Fruit fly (Drosophila melanogaster) whole organism, adult: Measurements from ENCODE around the gene CG5440.

Experiments
- CG11617 ChIP-seq: fragments of 200-800 bp; sonication (Bioruptor generic); optimal IDR thresholded peaks from 2 replicates; lab custom pipeline; 2017; ENCODE audit warnings: mild to moderate bottlenecking, missing biosample characterization, missing genetic modification reagents, missing genetic modification characterization
- CG12768 ChIP-seq: fragments of 200-800 bp; sonication (Bioruptor generic); optimal IDR thresholded peaks from 2 replicates; lab custom pipeline; 2017; ENCODE audit warnings: missing biosample characterization, missing genetic modification characterization, mild to moderate bottlenecking, moderate library complexity, missing genetic modification reagents
- CG14711 ChIP-seq: fragments of 200-800 bp; sonication (Bioruptor generic); optimal IDR thresholded peaks from 2 replicates; lab custom pipeline; 2018; ENCODE audit warnings: missing biosample characterization, mild to moderate bottlenecking, missing genetic modification characterization, moderate library complexity
- CG1620 ChIP-seq: fragments of 200-800 bp; sonication (Bioruptor generic); optimal IDR thresholded peaks from 2 replicates; lab custom pipeline; 2016; ENCODE audit warnings: missing biosample characterization, missing genetic modification characterization
- CG33017 ChIP-seq: fragments of 200-800 bp; sonication (Bioruptor generic); optimal IDR thresholded peaks from 2 replicates; lab custom pipeline; 2018; ENCODE audit warnings: missing biosample characterization, mild to moderate bottlenecking, missing genetic modification characterization, moderate library complexity
- CG5204 ChIP-seq: fragments of 200-800 bp; sonication (Bioruptor generic); optimal IDR thresholded peaks from 2 replicates; lab custom pipeline; 2016; ENCODE audit warnings: missing biosample characterization, missing genetic modification characterization
- CG7045 ChIP-seq: fragments of 200-800 bp; sonication (Bioruptor generic); optimal IDR thresholded peaks from 2 replicates; lab custom pipeline; 2017; ENCODE audit warnings: missing biosample characterization, mild to moderate bottlenecking, missing genetic modification characterization
- CG7101 ChIP-seq: fragments of 200-800 bp; sonication (Bioruptor generic); optimal IDR thresholded peaks from 2 replicates; lab custom pipeline; 2018; ENCODE audit warnings: missing biosample characterization, mild to moderate bottlenecking, missing genetic modification characterization, moderate library complexity
- Clk ChIP-seq: fragments of 200-800 bp; sonication (Bioruptor generic); optimal IDR thresholded peaks from 2 replicates; lab custom pipeline; 2017; ENCODE audit warnings: missing biosample characterization, missing genetic modification characterization
- Crg-1 ChIP-seq: fragments of 200-800 bp; sonication (Bioruptor generic); optimal IDR thresholded peaks from 2 replicates; lab custom pipeline; 2016; ENCODE audit warnings: missing biosample characterization, missing genetic modification characterization
- Hr96 ChIP-seq: fragments of 200-800 bp; sonication (Bioruptor generic); optimal IDR thresholded peaks from 2 replicates; lab custom pipeline; 2016; ENCODE audit warnings: missing biosample characterization, missing genetic modification characterization
- Mnt ChIP-seq: fragments of 200-800 bp; sonication (Bioruptor generic); optimal IDR thresholded peaks from 2 replicates; lab custom pipeline; 2016; ENCODE audit warnings: missing biosample characterization, mild to moderate bottlenecking, missing genetic modification characterization
- bab1 ChIP-seq: fragments of 200-800 bp; sonication (Bioruptor generic); optimal IDR thresholded peaks from 3 replicates; lab custom pipeline; 2019; ENCODE audit warnings: missing biosample characterization, mild to moderate bottlenecking, missing genetic modification characterization, moderate library complexity
- cic ChIP-seq: fragments of 200-800 bp; sonication (Bioruptor generic); optimal IDR thresholded peaks from 2 replicates; lab custom pipeline; 2017; ENCODE audit warnings: missing biosample characterization, mild to moderate bottlenecking, missing genetic modification characterization, moderate library complexity
- cnc ChIP-seq, 2 experiments: fragments of >200 bp; optimal IDR thresholded peaks; 2 replicates each; lab custom pipeline; 2017
- ovo ChIP-seq: fragments of 200-800 bp; sonication (Bioruptor generic); optimal IDR thresholded peaks from 2 replicates; lab custom pipeline; 2016; ENCODE audit warnings: missing biosample characterization, missing genetic modification characterization
- pad ChIP-seq: fragments of 200-800 bp; sonication (Bioruptor generic); optimal IDR thresholded peaks from 3 replicates; lab custom pipeline; 2017; ENCODE audit warnings: missing biosample characterization, missing genetic modification characterization, mild to moderate bottlenecking, moderate library complexity, missing genetic modification reagents
- tj ChIP-seq: fragments of 200-800 bp; sonication (Bioruptor generic); optimal IDR thresholded peaks from 3 replicates; lab custom pipeline; 2017; ENCODE audit warnings: missing biosample characterization, mild to moderate bottlenecking, missing genetic modification characterization, moderate library complexity
- toe ChIP-seq: fragments of 200-800 bp; sonication (Bioruptor generic); optimal IDR thresholded peaks from 2 replicates; lab custom pipeline; 2016; ENCODE audit warnings: missing biosample characterization, missing genetic modification characterization

CG5440 gene

DNA sequence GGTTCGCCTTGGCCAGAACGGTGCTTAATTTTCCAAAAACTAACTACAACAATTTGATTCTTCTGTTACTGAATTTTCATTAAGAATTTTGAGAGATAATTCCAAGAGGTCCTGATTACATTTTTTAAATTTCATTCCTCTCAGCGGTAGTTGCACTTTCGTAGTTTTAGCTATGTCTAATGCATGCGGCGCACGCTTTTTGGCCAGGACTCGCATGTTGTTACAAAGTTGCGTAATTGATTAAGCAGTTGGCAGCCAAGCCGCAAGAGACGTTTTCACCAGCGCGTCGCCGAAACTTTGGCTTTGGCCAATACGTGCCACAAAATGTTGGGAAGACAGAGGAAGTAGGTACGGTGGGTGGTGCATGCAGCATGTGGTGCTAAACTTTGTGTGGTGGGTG is 21.9 kb downstream of the CG5440 start, which contains the start of gene CG5565:
Gene CG5565 (minus strand): TSS at position 101 of the 400 bp plus-strand sequence.
- TF ChIP-seq pad (GFP tag; lab: Kevin White, UChicago): no peak
- no peak for TF ChIP-seq CG14711 (tag; lab: Kevin White, UChicago)
- no peak for TF ChIP-seq cnc (optimal IDR thresholded peaks at IDR 0.05; lab: Kevin White, UChicago)
- TF ChIP-seq CG12768 (GFP tag; lab: Kevin White, UChicago): no peak
- no peak for TF ChIP-seq CG33017 (tag; lab: Kevin White, UChicago)

DNA sequence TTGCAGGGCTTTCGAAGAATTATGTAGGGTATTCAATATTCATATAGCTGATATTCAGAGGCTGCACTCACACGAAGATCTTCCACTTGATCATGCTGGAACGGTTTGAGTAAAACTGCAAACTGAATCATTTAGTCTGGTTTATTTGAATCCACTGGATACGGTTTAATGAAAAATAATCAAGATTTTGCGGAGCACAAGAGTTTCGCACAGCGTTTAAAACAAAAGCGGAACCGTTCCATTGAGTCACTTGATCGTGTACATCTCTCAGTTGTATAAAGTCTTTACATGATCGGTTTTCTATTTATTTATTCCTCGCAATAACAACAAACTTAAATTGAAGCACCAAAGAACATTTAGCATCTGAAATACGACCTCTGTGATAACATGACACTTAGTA is 25.8 kb downstream of the CG5440 start, which contains the start of gene CG31659:
Gene CG31659 (minus strand): TSS at position 101 of the 400 bp plus-strand sequence.
- no peak for TF ChIP-seq tj (GFP tag; lab: Kevin White, UChicago)
- no peak for TF ChIP-seq Mnt
- TF ChIP-seq CG33017 (tag; lab: Kevin White, UChicago): no peak
- TF ChIP-seq CG1620 (GFP tag; lab: Kevin White, UChicago): no peak
- no peak for TF ChIP-seq CG5204
- TF ChIP-seq CG12768 (GFP tag; lab: Kevin White, UChicago): no peak
- TF ChIP-seq CG7101: no peak
- no peak for TF ChIP-seq CG14711 (tag; lab: Kevin White, UChicago)
- no peak for TF ChIP-seq Clk (GFP tag; lab: Kevin White, UChicago)
- TF ChIP-seq ovo (GFP tag; lab: Kevin White, UChicago): no peak
- TF ChIP-seq pad (GFP tag; lab: Kevin White, UChicago): no peak
- no peak for TF ChIP-seq cic
- no peak for TF ChIP-seq toe
- TF ChIP-seq bab1: no peak
- no peak for TF ChIP-seq Crg-1
- no peak for TF ChIP-seq Hr96 (GFP tag; lab: Kevin White, UChicago)

DNA sequence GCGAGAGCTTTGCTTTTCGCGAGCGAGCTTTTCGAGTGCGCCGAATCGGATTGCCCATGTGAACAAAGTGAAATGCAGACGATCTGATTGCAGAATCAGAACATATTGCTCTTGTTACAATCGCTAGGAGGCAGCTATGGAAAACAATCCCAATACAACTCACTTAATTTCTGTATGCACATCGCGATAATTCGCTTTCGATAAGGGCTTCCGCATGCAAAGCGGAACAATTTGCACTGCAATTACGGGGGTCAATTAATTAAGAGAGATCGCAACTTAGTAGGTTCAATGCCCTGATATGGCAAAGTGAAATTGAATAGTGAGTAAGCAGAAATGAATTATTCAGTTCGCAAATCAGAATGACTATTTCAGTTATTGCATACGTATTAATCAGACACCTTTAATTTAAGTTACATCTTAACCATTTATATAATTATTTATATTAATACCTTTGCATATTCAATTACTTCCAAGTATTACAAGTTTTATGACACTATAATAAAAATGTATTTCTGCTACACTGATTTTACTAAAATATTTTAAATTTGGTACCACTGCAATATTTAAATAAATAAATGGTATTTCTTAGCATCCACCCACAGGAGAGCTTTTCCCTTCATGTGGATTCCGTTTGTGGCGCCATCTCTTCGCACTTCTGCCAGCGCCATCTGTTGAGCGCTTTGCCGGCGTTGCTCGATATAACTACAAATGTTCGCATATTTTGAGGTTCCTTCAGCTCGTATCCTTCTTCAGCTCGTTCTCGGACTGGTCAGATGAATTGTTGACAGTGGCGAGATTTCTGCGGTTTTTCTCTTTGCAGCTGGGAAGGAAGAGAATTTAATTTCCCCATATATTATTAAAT is 28.1 kb downstream of the CG5440 start, which contains the start of gene NLaz:
Gene NLaz (minus strand): TSS at position 51 of the 862 bp plus-strand sequence.
- TF ChIP-seq Hr96 (GFP tag; lab: Kevin White, UChicago) (peak; percentile 58), ovo (GFP tag; lab: Kevin White, UChicago) (no peak), CG5204 (peak; percentile 24), CG7045 (GFP tag; lab: Kevin White, UChicago) (peak; percentile 16), pad (GFP tag; lab: Kevin White, UChicago) (no peak)

DNA sequence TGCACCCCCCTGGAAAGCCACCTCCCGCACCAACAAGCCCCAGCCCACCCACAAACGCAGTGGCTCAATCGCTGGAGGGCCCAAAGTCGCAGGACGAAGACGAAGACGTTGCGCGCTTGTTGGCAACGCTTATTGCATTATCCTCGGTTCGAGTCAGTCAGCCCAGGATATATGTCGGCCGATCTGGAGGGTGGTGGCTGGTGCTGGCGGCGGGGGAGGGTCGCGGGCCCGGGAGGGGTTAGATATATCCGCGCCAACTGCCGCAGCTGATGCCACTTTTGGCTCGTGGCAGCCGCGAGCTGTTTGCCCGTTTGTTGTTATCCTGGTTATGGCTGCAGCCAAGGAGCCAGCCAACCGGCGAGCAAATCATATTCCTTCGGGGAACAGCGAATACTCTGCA is 31.1 kb downstream of the CG5440 start:
- TF ChIP-seq CG7101: no peak
- TF ChIP-seq Crg-1: no peak
- TF ChIP-seq Hr96 (GFP tag; lab: Kevin White, UChicago): no peak
- TF ChIP-seq CG33017 (tag; lab: Kevin White, UChicago): no peak

DNA sequence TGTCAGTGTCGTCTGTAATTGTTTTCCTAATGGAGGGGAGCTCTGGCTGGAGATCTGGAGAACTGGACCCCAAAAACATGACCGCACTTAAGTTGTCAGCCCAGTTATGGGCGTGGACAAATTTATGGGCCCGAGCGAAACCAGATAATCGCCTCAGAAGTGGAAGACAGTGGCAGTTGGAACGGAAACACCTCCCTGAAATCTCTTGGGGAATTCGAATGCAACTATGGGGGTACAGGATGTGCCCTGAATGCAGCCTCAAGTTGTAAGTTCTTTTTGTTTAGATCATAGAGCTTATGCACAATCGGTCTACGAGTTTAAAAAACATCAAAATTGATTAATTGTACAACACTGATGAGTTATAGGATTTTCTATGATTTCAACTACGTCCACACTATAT is 33.8 kb downstream of the CG5440 start, which contains the start of gene CG14346:
Gene CG14346 (plus strand): TSS at position 301 of the 400 bp plus-strand sequence.
- TF ChIP-seq bab1: no peak
- no peak for TF ChIP-seq cic
- TF ChIP-seq cnc (optimal IDR thresholded peaks at IDR 0.05; lab: Kevin White, UChicago): no peak
- no peak for TF ChIP-seq CG7045 (GFP tag; lab: Kevin White, UChicago)
- no peak for TF ChIP-seq Crg-1

DNA sequence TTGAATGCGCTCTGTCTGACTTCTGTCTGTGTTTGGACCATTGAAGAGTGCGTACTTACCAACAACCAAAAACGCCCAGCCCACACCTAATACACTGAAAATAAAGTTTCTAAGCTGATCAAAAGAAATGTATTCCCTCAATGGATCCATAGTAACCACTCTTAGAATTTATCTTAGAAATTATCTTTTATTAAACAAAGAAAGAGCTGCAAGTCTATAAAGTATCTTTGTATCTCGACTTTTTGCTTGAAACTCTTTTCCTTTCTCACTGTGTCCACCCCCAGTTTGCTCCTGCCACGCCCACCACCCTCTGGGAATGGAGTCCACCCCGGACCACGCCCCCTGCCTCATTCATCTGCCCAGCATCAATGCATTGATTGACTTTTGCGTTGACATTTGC is 43.7 kb downstream of the CG5440 start:
- no peak for TF ChIP-seq CG11617 (GFP tag; lab: Kevin White, UChicago)
- no peak for TF ChIP-seq bab1
- TF ChIP-seq CG5204: no peak
- TF ChIP-seq pad (GFP tag; lab: Kevin White, UChicago): no peak
- no peak for TF ChIP-seq Crg-1
- TF ChIP-seq CG33017 (tag; lab: Kevin White, UChicago): no peak
- TF ChIP-seq cic: no peak
- TF ChIP-seq Clk (GFP tag; lab: Kevin White, UChicago): no peak
- TF ChIP-seq CG14711 (tag; lab: Kevin White, UChicago): no peak
- no peak for TF ChIP-seq CG7101
- TF ChIP-seq toe: no peak
- no peak for TF ChIP-seq CG7045 (GFP tag; lab: Kevin White, UChicago)
- no peak for TF ChIP-seq ovo (GFP tag; lab: Kevin White, UChicago)
- no peak for TF ChIP-seq CG1620 (GFP tag; lab: Kevin White, UChicago)
- no peak for TF ChIP-seq CG12768 (GFP tag; lab: Kevin White, UChicago)
- no peak for TF ChIP-seq tj (GFP tag; lab: Kevin White, UChicago)
